Worm (Caenorhabditis elegans): Measurements from ENCODE around the gene C02F5.14.

C02F5.14 gene

ce11 chrIII:8250007-8250683, 14.8 kb upstream of the C02F5.14 start, which contains the start of gene knl-1:
Gene knl-1, plus strand, starts transcription at chrIII:8250632.
- TF ChIP-seq lin-38 (GFP tag; IDR thresholded peaks at IDR 0.05) (peak; percentile 94), lin-13 (GFP tag; optimal IDR thresholded peaks at IDR 0.05) (peak; percentile 69), hif-1 (tag; optimal IDR thresholded peaks at IDR 0.05) (peak in 1 of 2 experiments; percentile 69), T20F7.1 (GFP tag; optimal IDR thresholded peaks at IDR 0.05) (no peak), nhr-25 (tag; optimal IDR thresholded peaks at IDR 0.05; ENCODE audit: borderline replicate concordance, insufficient read depth) (peak; percentile 19), mep-1 (tag; optimal IDR thresholded peaks at IDR 0.05) (no peak), ceh-62 (tag; optimal IDR thresholded peaks at IDR 0.05) (no peak), dpl-1 (GFP tag; optimal IDR thresholded peaks at IDR 0.05) (peak; percentile 75), Y48G9A.11 (GFP tag; IDR thresholded peaks at IDR 0.05) (peak; percentile 48; the same call in 1 of the 2 replicates), vab-7 (GFP tag; IDR thresholded peaks at IDR 0.05) (peak; percentile 34; the same call in 1 of the 2 replicates), unc-130 (GFP tag; optimal IDR thresholded peaks at IDR 0.05) (peak; percentile 97), mes-2 (tag; optimal IDR thresholded peaks at IDR 0.05; ENCODE audit: poor library complexity, severe bottlenecking) (peak; percentile 88), pha-4 (GFP tag; IDR thresholded peaks at IDR 0.05) (no peak), pha-4 (tag; optimal IDR thresholded peaks at IDR 0.05) (peak; percentile 85), aha-1 (tag) (peak; percentile 84), jun-1 (tag; optimal IDR thresholded peaks at IDR 0.05) (no peak), nhr-77 (tag; optimal IDR thresholded peaks at IDR 0.05) (peak; percentile 14)

ce11 chrIII:8249381-8249780, 14.1 kb upstream of the C02F5.14 start, which contains the start of the genes C02F5.10 and C02F5.2:
Gene C02F5.10, minus strand, starts transcription at chrIII:8249481.
Gene C02F5.2, plus strand, starts transcription at chrIII:8249619.
- TF ChIP-seq vab-7 (GFP tag; IDR thresholded peaks at IDR 0.05) (no peak), fos-1 (tag; optimal IDR thresholded peaks at IDR 0.05) (no peak), Y5F2A.4 (GFP tag; optimal IDR thresholded peaks at IDR 0.05) (no peak), ztf-11 (tag; optimal IDR thresholded peaks at IDR 0.05) (no peak), aly-2 (tag; optimal IDR thresholded peaks at IDR 0.05) (no peak)

- TF ChIP-seq zip-2 (tag; optimal IDR thresholded peaks at IDR 0.05): no peak
- no peak for TF ChIP-seq lin-1 (GFP tag; IDR thresholded peaks at IDR 0.05)
- TF ChIP-seq jun-1 (tag; optimal IDR thresholded peaks at IDR 0.05): no peak
- no peak for TF ChIP-seq ceh-32 (tag; optimal IDR thresholded peaks at IDR 0.05; ENCODE audit: poor library complexity)
- no peak for TF ChIP-seq nhr-111 (GFP tag; optimal IDR thresholded peaks at IDR 0.05)
- TF ChIP-seq zfp-2 (tag; optimal IDR thresholded peaks at IDR 0.05): no peak
- TF ChIP-seq lin-13 (GFP tag; optimal IDR thresholded peaks at IDR 0.05): no peak
- TF ChIP-seq nhr-42 (GFP tag; IDR thresholded peaks at IDR 0.05): no peak
- TF ChIP-seq nhr-41 (GFP tag; IDR thresholded peaks at IDR 0.05): no peak
- no peak for TF ChIP-seq nhr-237 (tag; optimal IDR thresholded peaks at IDR 0.05)
- no peak for TF ChIP-seq ceh-62 (tag; optimal IDR thresholded peaks at IDR 0.05)
- no peak for TF ChIP-seq lin-38 (GFP tag; IDR thresholded peaks at IDR 0.05)
- no peak for TF ChIP-seq Y5F2A.4 (GFP tag; optimal IDR thresholded peaks at IDR 0.05)
- TF ChIP-seq Y105C5A.15 (GFP tag; IDR thresholded peaks at IDR 0.05): no peak
These were observed 11.7 kb upstream of the C02F5.14 start, which contains the start of gene C02F5.13 for ce11 chrIII:8247051-8247450. Gene C02F5.13, plus strand, starts transcription at chrIII:8247351.

ce11 chrIII:8245591-8245990, 10.3 kb upstream of the C02F5.14 start, which contains the start of gene C02F5.3:
Gene C02F5.3, plus strand, starts transcription at chrIII:8245891.
- TF ChIP-seq nhr-48 (tag; optimal IDR thresholded peaks at IDR 0.05): no peak
- TF ChIP-seq F44E2.7 (GFP tag; IDR thresholded peaks at IDR 0.05): no peak
- no peak for TF ChIP-seq spr-1 (tag; optimal IDR thresholded peaks at IDR 0.05)
- no peak for TF ChIP-seq duxl-1 (tag; optimal IDR thresholded peaks at IDR 0.05; ENCODE audit: poor library complexity)
- TF ChIP-seq fkh-10 (GFP tag; optimal IDR thresholded peaks at IDR 0.05): no peak
- no peak for TF ChIP-seq nhr-42 (GFP tag; IDR thresholded peaks at IDR 0.05)
- no peak for TF ChIP-seq ZK337.2 (GFP tag; IDR thresholded peaks at IDR 0.05)
- no peak for TF ChIP-seq ceh-20 (GFP tag; IDR thresholded peaks at IDR 0.05)
- TF ChIP-seq T26A8.4 (GFP tag; IDR thresholded peaks at IDR 0.05): no peak
- TF ChIP-seq lir-3 (tag; optimal IDR thresholded peaks at IDR 0.05): no peak
- no peak for TF ChIP-seq F37D6.2 (tag; optimal IDR thresholded peaks at IDR 0.05)
- TF ChIP-seq daf-16 (GFP tag; optimal IDR thresholded peaks at IDR 0.05): no peak
- TF ChIP-seq daf-16 (tag; optimal IDR thresholded peaks at IDR 0.05): no peak
- no peak for TF ChIP-seq T20F7.1 (GFP tag; optimal IDR thresholded peaks at IDR 0.05)
- TF ChIP-seq ztf-11 (tag; optimal IDR thresholded peaks at IDR 0.05): no peak
- TF ChIP-seq php-3 (GFP tag; IDR thresholded peaks at IDR 0.05): no peak
- TF ChIP-seq daf-12 (tag; optimal IDR thresholded peaks at IDR 0.05): no peak
- TF ChIP-seq gei-8 (GFP tag; optimal IDR thresholded peaks at IDR 0.05): no peak
- TF ChIP-seq Y5F2A.4 (GFP tag; optimal IDR thresholded peaks at IDR 0.05): no peak
- TF ChIP-seq lin-38 (GFP tag; IDR thresholded peaks at IDR 0.05): no peak
